Fruit fly (Drosophila melanogaster): ENCODE results near the gene stc.

The stc gene

DNA sequence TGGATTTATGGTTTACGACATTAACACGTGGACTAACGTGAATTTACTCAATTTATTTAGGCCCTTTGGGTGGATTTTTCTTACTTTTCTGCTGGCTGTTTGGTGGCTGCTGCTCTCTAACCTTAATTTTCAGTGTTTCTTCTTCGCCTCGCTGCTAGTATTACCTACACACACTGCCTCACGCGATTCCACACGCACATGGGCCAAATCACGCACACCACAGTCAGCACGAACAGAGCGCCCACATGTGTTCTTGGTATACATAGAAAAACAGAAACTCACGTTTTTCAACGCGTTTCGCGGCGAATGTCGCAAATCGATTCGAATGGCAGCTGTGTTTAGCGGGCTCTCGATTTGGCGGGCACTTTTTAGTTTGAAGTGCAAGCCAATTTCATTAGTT, 45.4 kb upstream of the stc start (continued):
- TF ChIP-seq Max (GFP tag; optimal IDR thresholded peaks at IDR 0.05) (peak; percentile 98), CG4424 (GFP tag; optimal IDR thresholded peaks at IDR 0.05) (peak; percentile 5), CG14667 (GFP tag; IDR thresholded peaks at IDR 0.05) (no peak), NFAT (GFP tag; IDR thresholded peaks at IDR 0.05) (no peak), tup (GFP tag; optimal IDR thresholded peaks at IDR 0.05) (no peak), Mes4 (GFP tag; optimal IDR thresholded peaks at IDR 0.05) (peak; percentile 17), dmrt11E (tag; optimal IDR thresholded peaks at IDR 0.05) (no peak), CG32532 (GFP tag; IDR thresholded peaks at IDR 0.05) (peak; percentile 62), dysf (GFP tag; IDR thresholded peaks at IDR 0.05) (no peak), CG33213 (GFP tag; optimal IDR thresholded peaks at IDR 0.05) (peak; percentile 49), CG13123 (GFP tag; optimal IDR thresholded peaks at IDR 0.05) (no peak), CG3281 (GFP tag; optimal IDR thresholded peaks at IDR 0.05) (peak; percentile 20), CG30431 (GFP tag; optimal IDR thresholded peaks at IDR 0.05) (no peak), CG3847 (GFP tag; IDR thresholded peaks at IDR 0.05) (peak; percentile 56; the same call in 1 of the 2 replicates), Dfd (GFP tag; optimal IDR thresholded peaks at IDR 0.05) (no peak), crol (GFP tag; IDR thresholded peaks at IDR 0.05) (no peak), CG10565 (GFP tag; optimal IDR thresholded peaks at IDR 0.05) (no peak), Hand (GFP tag; optimal IDR thresholded peaks at IDR 0.05) (no peak), Mad (GFP tag; optimal IDR thresholded peaks at IDR 0.05) (no peak), CG6765 (GFP tag; optimal IDR thresholded peaks at IDR 0.05) (no peak), CG8388 (GFP tag; optimal IDR thresholded peaks at IDR 0.05) (peak; percentile 96), sug (tag; optimal IDR thresholded peaks at IDR 0.05) (peak; percentile 90), odd (GFP tag; optimal IDR thresholded peaks at IDR 0.05) (no peak), zen2 (GFP tag; IDR thresholded peaks at IDR 0.05; ENCODE audit: partially characterized antibody) (no peak; the same call in 2 of the 3 replicates), ham (GFP tag; IDR thresholded peaks at IDR 0.05) (no peak), CG10209 (GFP tag; optimal IDR thresholded peaks at IDR 0.05) (no peak), pb (GFP tag; optimal IDR thresholded peaks at IDR 0.05) (no peak), CG10321 (GFP tag; IDR thresholded peaks at IDR 0.05) (no peak; the same call in 1 of the 2 replicates), CG11247 (GFP tag; IDR thresholded peaks at IDR 0.05) (no peak), bbx (GFP tag; IDR thresholded peaks at IDR 0.05; ENCODE audit: partially characterized antibody) (peak; percentile 87), CG9609 (GFP tag; optimal IDR thresholded peaks at IDR 0.05) (no peak), Xbp1 (GFP tag; optimal IDR thresholded peaks at IDR 0.05) (peak; percentile 40), Ets65A (GFP tag) (peak; percentile 92), ara (GFP tag; IDR thresholded peaks at IDR 0.05) (no peak), Sox102F (GFP tag; optimal IDR thresholded peaks at IDR 0.05) (no peak), ttk (GFP tag; IDR thresholded peaks at IDR 0.05) (no peak), repo (GFP tag; optimal IDR thresholded peaks at IDR 0.05) (no peak), mld (GFP tag; IDR thresholded peaks at IDR 0.05; ENCODE audit: partially characterized antibody) (peak; percentile 76), fd64A (GFP tag; optimal IDR thresholded peaks at IDR 0.05) (no peak), bcd (GFP tag; optimal IDR thresholded peaks at IDR 0.05) (peak; percentile 4), ci (GFP tag; IDR thresholded peaks at IDR 0.05) (peak; percentile 72), CG13287 (GFP tag; IDR thresholded peaks at IDR 0.05; ENCODE audit: partially characterized antibody) (peak; percentile 90), CG32767 (GFP tag; IDR thresholded peaks at IDR 0.05) (peak; percentile 100), CG13424 (tag; optimal IDR thresholded peaks at IDR 0.05) (peak; percentile 32), CG12236 (GFP tag; optimal IDR thresholded peaks at IDR 0.05) (no peak), h (optimal IDR thresholded peaks at IDR 0.05) (no peak), Nf-YC (tag; optimal IDR thresholded peaks at IDR 0.05) (peak; percentile 45), scrt (GFP tag; optimal IDR thresholded peaks at IDR 0.05) (peak; percentile 55), Hr51 (GFP tag; optimal IDR thresholded peaks at IDR 0.05) (peak in 1 of 2 experiments; percentile 15), Taf1 (GFP tag; IDR thresholded peaks at IDR 0.05) (no peak), Pdp1 (GFP tag; optimal IDR thresholded peaks at IDR 0.05) (peak in 1 of 2 experiments; percentile 14), slbo (GFP tag; IDR thresholded peaks at IDR 0.05) (peak; percentile 38; the same call in 1 of the 2 replicates)

Measured in whole organism, embryonic.